Worm (Caenorhabditis elegans): Measurements from ENCODE around the gene dph-7.

DNA sequence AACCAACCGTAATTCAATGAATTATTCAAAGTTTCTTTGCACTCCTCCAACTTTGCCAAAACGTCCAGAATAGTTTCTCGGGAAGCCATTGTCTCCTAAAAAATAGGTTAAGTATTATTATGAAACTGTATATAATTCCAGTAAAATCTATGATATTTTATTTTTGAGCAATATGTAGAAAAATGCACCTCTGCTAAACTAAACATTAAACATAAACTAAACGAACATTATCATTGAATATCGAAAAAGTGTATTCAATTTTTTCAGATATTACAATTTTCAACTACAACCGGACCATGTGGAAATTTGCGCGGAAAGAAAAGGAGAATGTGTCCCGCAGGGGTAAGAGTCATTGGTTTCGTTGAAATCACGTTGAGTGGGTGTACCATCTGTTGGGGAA, 24.7 kb downstream of the dph-7 start, which contains the start of gene F53A2.3:
- TF ChIP-seq unc-62 (GFP tag; optimal IDR thresholded peaks at IDR 0.05): no peak
- TF ChIP-seq snpc-4 (tag; optimal IDR thresholded peaks at IDR 0.05): no peak
